Fruit fly (Drosophila melanogaster): ENCODE results near the gene CG31253.
"Not testable (repeated sequence)": the region's sequence is repeated elsewhere in the genome, so short reads cannot be mapped to it uniquely, and the experiment has no call there.

dm6 chr3R:27963119-27963518 is 2.7 kb upstream of the CG31253 start, which contains the start of the genes CG31131 and CG4849:
- TF ChIP-seq CG2712 (tag; optimal IDR thresholded peaks at IDR 0.05); Adf1 (GFP tag; IDR thresholded peaks at IDR 0.05); NFAT (GFP tag; IDR thresholded peaks at IDR 0.05); Dll (GFP tag; IDR thresholded peaks at IDR 0.05; ENCODE audit: partially characterized antibody): not testable (repeated sequence)
